Worm (Caenorhabditis elegans) whole organism, L4 larva: ENCODE measurements around the gene str-45.

ENCODE experiments used
- F49E8.2 ChIP-seq: sonication (generic microtip); optimal IDR thresholded peaks from 2 replicates; lab custom pipeline; 2016; ENCODE audit warnings: missing compliant biosample characterization, mild to moderate bottlenecking, missing genetic modification characterization, borderline replicate concordance
- R02D3.7 ChIP-seq: fragments of 150-350 bp; sonication (generic microtip); optimal IDR thresholded peaks from 3 replicates; lab custom pipeline; 2014; ENCODE audit warnings: missing biosample characterization, missing genetic modification characterization
- ama-1 ChIP-seq: fragments of 150-350 bp; optimal IDR thresholded peaks from 2 replicates; lab custom pipeline; 2014; ENCODE audit warnings: inconsistent platforms, mixed read lengths
- ceh-82 ChIP-seq: sonication (generic microtip); optimal IDR thresholded peaks from 2 replicates; lab custom pipeline; 2017; ENCODE audit warnings: missing biosample characterization, missing genetic modification characterization
- ces-1 ChIP-seq: fragments of 150-350 bp; sonication (generic microtip); optimal IDR thresholded peaks from 4 replicates; lab custom pipeline; 2014; ENCODE audit warnings: missing biosample characterization, missing genetic modification reagents, missing genetic modification characterization
- dmd-8 ChIP-seq: fragments of 200-800 bp; sonication (Bioruptor generic); IDR thresholded peaks from 2 replicates; pipeline ENCODE4 v1.3.6; 2022; ENCODE audit warnings: missing genetic modification characterization, missing compliant biosample characterization
- egl-27 ChIP-seq: sonication (generic microtip); optimal IDR thresholded peaks from 3 replicates; lab custom pipeline; 2017; ENCODE audit warnings: missing biosample characterization, missing genetic modification reagents, missing genetic modification characterization
- fos-1 ChIP-seq: fragments of 150-350 bp; optimal IDR thresholded peaks from 2 replicates; lab custom pipeline; 2014; ENCODE audit warnings: missing biosample characterization, missing genetic modification characterization
- lin-13 ChIP-seq: fragments of 150-350 bp; optimal IDR thresholded peaks from 2 replicates; lab custom pipeline; 2014; ENCODE audit warnings: missing biosample characterization, missing genetic modification reagents, missing genetic modification characterization
- lin-39 ChIP-seq: fragments of 150-350 bp; optimal IDR thresholded peaks from 2 replicates; lab custom pipeline; 2014; ENCODE audit warnings: missing biosample characterization, missing genetic modification reagents, missing genetic modification characterization
- lsy-2 ChIP-seq, 2 experiments: fragments of 150-350 bp in 1 of 2; sonication (generic microtip) in 1 of 2; optimal IDR thresholded peaks; 2 replicates each; lab custom pipeline; 2014 to 2017; ENCODE audit warnings: missing biosample characterization in 2 of 2, missing genetic modification characterization in 2 of 2
- skn-1 ChIP-seq: fragments of 150-350 bp; optimal IDR thresholded peaks from 2 replicates; lab custom pipeline; 2014; ENCODE audit warnings: missing biosample characterization, missing genetic modification characterization
- tag-97 ChIP-seq: fragments of 200-800 bp; sonication (Bioruptor generic); IDR thresholded peaks from 2 replicates; pipeline ENCODE4 v1.3.6; 2022; ENCODE audit warnings: missing genetic modification characterization, missing compliant biosample characterization
- unc-62 ChIP-seq, 3 experiments: fragments of 150-350 bp in 1 of 3; sonication (generic microtip); optimal IDR thresholded peaks in 2 of 3; peaks in 1 of 3; 1 replicate in 1 of 3; 2 replicates in 2 of 3; lab custom pipeline; 2014 to 2017; ENCODE audit warnings: missing biosample characterization in 3 of 3, missing genetic modification characterization in 3 of 3, missing genetic modification reagents in 3 of 3, missing genotype in 1 of 3

DNA sequence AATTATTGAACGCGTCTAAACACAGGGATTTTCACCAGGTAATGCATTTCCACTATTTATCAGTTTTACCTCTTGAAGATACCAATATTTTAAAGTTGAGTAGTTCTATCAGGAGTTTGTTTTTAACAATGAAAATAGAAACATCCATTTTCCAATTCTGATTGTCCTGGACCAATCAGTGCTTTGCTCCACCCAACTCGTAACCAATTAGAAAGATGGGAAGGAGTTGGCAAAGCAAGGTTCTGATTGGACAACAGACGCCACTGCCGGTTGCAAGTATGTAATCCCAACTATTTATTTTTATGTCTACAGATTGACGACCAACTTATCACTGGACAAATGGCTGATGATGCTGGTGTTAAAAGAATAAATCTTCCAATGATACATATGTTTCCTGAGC, 8.6 kb upstream of the str-45 start:
- TF ChIP-seq dmd-8 (GFP tag; lab: Robert Waterston, UW) (no peak), unc-62 (GFP tag; optimal IDR thresholded peaks at IDR 0.05 in 1 of 2; lab: Kevin White, UChicago) (no peak), unc-62 (tag; optimal IDR thresholded peaks at IDR 0.05; lab: Kevin White, UChicago) (no peak), tag-97 (GFP tag; lab: Robert Waterston, UW) (no peak), R02D3.7 (no peak), fos-1 (tag; lab: Kevin White, UChicago) (no peak), ceh-82 (tag; lab: Kevin White, UChicago) (no peak), lin-39 (no peak), lsy-2 (tag; optimal IDR thresholded peaks at IDR 0.05; lab: Kevin White, UChicago) (no peak), ama-1 (lab: Kevin White, UChicago) (no peak), F49E8.2 (tag; lab: Kevin White, UChicago) (no peak), ces-1 (GFP tag; lab: Kevin White, UChicago) (no peak), lin-13 (GFP tag; lab: Kevin White, UChicago) (no peak), skn-1 (no peak), egl-27 (tag; lab: Kevin White, UChicago) (no peak)
